Worm (Caenorhabditis elegans): ENCODE results near the gene F28C1.1.

ce11 chrV:12404544-12404943 is 46.1 kb upstream of the F28C1.1 start, which contains the start of gene K01D12.9:
- TF ChIP-seq T22C8.4 (GFP tag; IDR thresholded peaks at IDR 0.05) (no peak), flt-1 (GFP tag; IDR thresholded peaks at IDR 0.05) (no peak), ztf-29 (GFP tag; IDR thresholded peaks at IDR 0.05) (no peak), med-1 (GFP tag; optimal IDR thresholded peaks at IDR 0.05; ENCODE audit: insufficient read depth) (no peak), klf-2 (GFP tag; conservative IDR thresholded peaks at IDR 0.05) (no peak), tab-1 (GFP tag; IDR thresholded peaks at IDR 0.05) (no peak)

Data from whole organism, midembryonic.